Fruit fly (Drosophila melanogaster) whole organism, adult: ENCODE data around the gene papi.
A peak's percentile ranks its signal among the peaks of the same experiment; 100 is the strongest.

Experiments
- CG11617 ChIP-seq: fragments of 200-800 bp; sonication (Bioruptor generic); optimal IDR thresholded peaks from 2 replicates; lab custom pipeline; 2017; ENCODE audit warnings: mild to moderate bottlenecking, missing biosample characterization, missing genetic modification reagents, missing genetic modification characterization
- CG12768 ChIP-seq: fragments of 200-800 bp; sonication (Bioruptor generic); optimal IDR thresholded peaks from 2 replicates; lab custom pipeline; 2017; ENCODE audit warnings: missing biosample characterization, missing genetic modification characterization, mild to moderate bottlenecking, moderate library complexity, missing genetic modification reagents
- CG14711 ChIP-seq: fragments of 200-800 bp; sonication (Bioruptor generic); optimal IDR thresholded peaks from 2 replicates; lab custom pipeline; 2018; ENCODE audit warnings: missing biosample characterization, mild to moderate bottlenecking, missing genetic modification characterization, moderate library complexity
- CG1620 ChIP-seq: fragments of 200-800 bp; sonication (Bioruptor generic); optimal IDR thresholded peaks from 2 replicates; lab custom pipeline; 2016; ENCODE audit warnings: missing biosample characterization, missing genetic modification characterization
- CG33017 ChIP-seq: fragments of 200-800 bp; sonication (Bioruptor generic); optimal IDR thresholded peaks from 2 replicates; lab custom pipeline; 2018; ENCODE audit warnings: missing biosample characterization, mild to moderate bottlenecking, missing genetic modification characterization, moderate library complexity
- CG5204 ChIP-seq: fragments of 200-800 bp; sonication (Bioruptor generic); optimal IDR thresholded peaks from 2 replicates; lab custom pipeline; 2016; ENCODE audit warnings: missing biosample characterization, missing genetic modification characterization
- CG7045 ChIP-seq: fragments of 200-800 bp; sonication (Bioruptor generic); optimal IDR thresholded peaks from 2 replicates; lab custom pipeline; 2017; ENCODE audit warnings: missing biosample characterization, mild to moderate bottlenecking, missing genetic modification characterization
- CG7101 ChIP-seq: fragments of 200-800 bp; sonication (Bioruptor generic); optimal IDR thresholded peaks from 2 replicates; lab custom pipeline; 2018; ENCODE audit warnings: missing biosample characterization, mild to moderate bottlenecking, missing genetic modification characterization, moderate library complexity
- Clk ChIP-seq: fragments of 200-800 bp; sonication (Bioruptor generic); optimal IDR thresholded peaks from 2 replicates; lab custom pipeline; 2017; ENCODE audit warnings: missing biosample characterization, missing genetic modification characterization
- Crg-1 ChIP-seq: fragments of 200-800 bp; sonication (Bioruptor generic); optimal IDR thresholded peaks from 2 replicates; lab custom pipeline; 2016; ENCODE audit warnings: missing biosample characterization, missing genetic modification characterization
- Hr96 ChIP-seq: fragments of 200-800 bp; sonication (Bioruptor generic); optimal IDR thresholded peaks from 2 replicates; lab custom pipeline; 2016; ENCODE audit warnings: missing biosample characterization, missing genetic modification characterization
- Mnt ChIP-seq: fragments of 200-800 bp; sonication (Bioruptor generic); optimal IDR thresholded peaks from 2 replicates; lab custom pipeline; 2016; ENCODE audit warnings: missing biosample characterization, mild to moderate bottlenecking, missing genetic modification characterization
- bab1 ChIP-seq: fragments of 200-800 bp; sonication (Bioruptor generic); optimal IDR thresholded peaks from 3 replicates; lab custom pipeline; 2019; ENCODE audit warnings: missing biosample characterization, mild to moderate bottlenecking, missing genetic modification characterization, moderate library complexity
- cic ChIP-seq: fragments of 200-800 bp; sonication (Bioruptor generic); optimal IDR thresholded peaks from 2 replicates; lab custom pipeline; 2017; ENCODE audit warnings: missing biosample characterization, mild to moderate bottlenecking, missing genetic modification characterization, moderate library complexity
- cnc ChIP-seq, 2 experiments: fragments of >200 bp; optimal IDR thresholded peaks; 2 replicates each; lab custom pipeline; 2017
- kay ChIP-seq: fragments of 200-800 bp; sonication (Bioruptor generic); peaks from one replicate; lab custom pipeline; 2016; ENCODE audit warnings: missing biosample characterization, missing genetic modification characterization, borderline replicate concordance
- ovo ChIP-seq: fragments of 200-800 bp; sonication (Bioruptor generic); optimal IDR thresholded peaks from 2 replicates; lab custom pipeline; 2016; ENCODE audit warnings: missing biosample characterization, missing genetic modification characterization
- pad ChIP-seq: fragments of 200-800 bp; sonication (Bioruptor generic); optimal IDR thresholded peaks from 3 replicates; lab custom pipeline; 2017; ENCODE audit warnings: missing biosample characterization, missing genetic modification characterization, mild to moderate bottlenecking, moderate library complexity, missing genetic modification reagents
- tj ChIP-seq: fragments of 200-800 bp; sonication (Bioruptor generic); optimal IDR thresholded peaks from 3 replicates; lab custom pipeline; 2017; ENCODE audit warnings: missing biosample characterization, mild to moderate bottlenecking, missing genetic modification characterization, moderate library complexity
- toe ChIP-seq: fragments of 200-800 bp; sonication (Bioruptor generic); optimal IDR thresholded peaks from 2 replicates; lab custom pipeline; 2016; ENCODE audit warnings: missing biosample characterization, missing genetic modification characterization

papi gene

DNA sequence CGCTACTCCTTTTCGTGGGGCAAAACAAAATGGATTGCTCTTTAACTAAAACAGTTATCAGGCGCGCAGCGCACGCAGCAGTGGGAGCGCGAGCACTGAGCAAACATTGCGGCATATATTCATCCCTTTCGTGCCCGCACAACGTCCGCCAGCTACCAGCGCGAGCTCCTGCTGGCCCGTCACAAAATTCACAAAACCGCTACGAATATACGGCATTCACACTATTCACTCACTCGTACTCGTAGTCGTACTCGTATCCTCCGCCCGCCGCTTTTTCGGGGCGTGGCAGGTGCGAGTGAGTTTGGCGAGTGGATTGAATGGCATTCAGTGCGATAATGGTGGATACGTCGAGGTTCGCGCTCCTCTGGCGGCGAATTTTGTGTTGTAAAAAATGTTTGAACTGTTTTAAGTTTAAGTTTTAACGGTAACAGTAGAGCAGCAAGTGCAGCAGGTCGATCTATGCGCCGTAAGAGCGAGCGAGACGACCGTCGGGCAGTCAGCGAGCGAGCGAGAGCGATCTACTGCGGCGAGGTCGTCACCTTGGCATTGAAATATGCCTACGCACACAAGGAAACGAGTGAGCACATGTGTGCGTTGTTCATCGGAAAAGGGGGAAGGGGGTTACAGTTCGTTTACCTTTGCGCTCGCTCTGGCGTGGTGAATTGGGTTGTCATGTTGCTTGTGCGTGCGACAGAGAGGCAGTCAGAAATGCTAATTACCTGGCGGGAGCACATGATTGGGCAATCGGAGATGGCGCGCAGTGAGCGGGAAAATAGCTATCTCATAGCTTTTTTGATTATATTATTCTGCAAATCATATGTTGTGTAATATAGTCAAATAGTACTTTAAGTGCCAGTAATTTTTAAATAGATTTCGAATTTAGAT, 23.7 kb upstream of the papi start:
- peak; percentile 45 for TF ChIP-seq CG33017
- peak; percentile 44 for TF ChIP-seq CG7101
- peak; percentile 99 for TF ChIP-seq Mnt
- TF ChIP-seq CG1620 (GFP tag; lab: Kevin White, UChicago) = peak; percentile 17
- TF ChIP-seq toe (GFP tag; lab: Kevin White, UChicago) = peak; percentile 44
- peak; percentile 49 for TF ChIP-seq Hr96 (GFP tag; lab: Kevin White, UChicago)
- TF ChIP-seq kay (GFP tag; lab: Kevin White, UChicago) = peak; percentile 67
- TF ChIP-seq CG11617 (GFP tag; lab: Kevin White, UChicago) = peak; percentile 53
- peak; percentile 35 for TF ChIP-seq CG5204 (GFP tag; lab: Kevin White, UChicago)
- peak; percentile 28 to 68 for TF ChIP-seq cnc (optimal IDR thresholded peaks at IDR 0.05; lab: Kevin White, UChicago)
- TF ChIP-seq CG12768 (GFP tag; lab: Kevin White, UChicago) = peak; percentile 74
- peak; percentile 37 for TF ChIP-seq bab1 (GFP tag; lab: Kevin White, UChicago)
- peak; percentile 98 for TF ChIP-seq tj
- peak; percentile 99 for TF ChIP-seq cic (GFP tag; lab: Kevin White, UChicago)
- TF ChIP-seq pad (GFP tag; lab: Kevin White, UChicago) = peak; percentile 97
- TF ChIP-seq ovo (GFP tag; lab: Kevin White, UChicago) = peak; percentile 94
- no peak for TF ChIP-seq CG7045 (GFP tag; lab: Kevin White, UChicago)
- TF ChIP-seq CG14711 (tag; lab: Kevin White, UChicago) = peak; percentile 32
- no peak for TF ChIP-seq Clk
- peak; percentile 44 for TF ChIP-seq Crg-1

DNA sequence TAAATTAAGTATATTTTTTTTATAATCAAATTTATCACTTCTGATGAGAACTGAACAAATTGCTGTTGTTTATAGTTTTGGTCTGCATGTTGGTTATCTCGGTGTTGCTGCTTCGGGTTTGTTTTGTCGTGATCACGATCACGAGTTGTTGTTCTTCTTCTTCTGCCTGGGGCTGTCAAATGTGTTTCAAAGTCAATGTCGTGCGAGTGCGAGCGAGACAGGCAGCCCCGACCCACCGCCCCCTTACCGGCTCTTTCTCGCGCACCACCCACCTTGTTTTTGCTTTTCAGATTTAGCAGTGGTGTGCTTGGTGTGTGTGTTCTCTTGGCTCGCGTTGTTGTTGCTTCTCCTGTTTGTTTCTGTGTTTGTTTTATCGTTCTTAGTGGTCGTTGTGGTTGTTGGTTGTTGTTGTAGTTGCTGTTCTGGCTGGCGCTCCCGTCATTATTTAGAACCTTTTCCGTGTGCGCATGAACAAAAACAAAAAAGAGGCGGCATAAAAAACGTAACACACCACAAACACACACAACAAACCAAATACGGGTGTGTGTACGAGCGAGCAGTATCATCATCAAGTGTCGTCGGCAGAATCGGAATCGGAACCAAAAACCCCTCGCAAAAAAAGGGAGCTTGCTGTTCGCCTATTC, 23.0 kb upstream of the papi start, which contains the start of gene COX7AL2:
COX7AL2 (minus strand) TSS at position 438 of the 644 bp plus-strand sequence.
- TF ChIP-seq CG12768 (GFP tag; lab: Kevin White, UChicago) = peak; percentile 38
- TF ChIP-seq bab1 (GFP tag; lab: Kevin White, UChicago) = no peak
- peak; percentile 90 for TF ChIP-seq kay (GFP tag; lab: Kevin White, UChicago)
- TF ChIP-seq cnc (optimal IDR thresholded peaks at IDR 0.05; lab: Kevin White, UChicago) = peak; percentile 25 to 34
- peak; percentile 21 for TF ChIP-seq cic (GFP tag; lab: Kevin White, UChicago)
- no peak for TF ChIP-seq Mnt

DNA sequence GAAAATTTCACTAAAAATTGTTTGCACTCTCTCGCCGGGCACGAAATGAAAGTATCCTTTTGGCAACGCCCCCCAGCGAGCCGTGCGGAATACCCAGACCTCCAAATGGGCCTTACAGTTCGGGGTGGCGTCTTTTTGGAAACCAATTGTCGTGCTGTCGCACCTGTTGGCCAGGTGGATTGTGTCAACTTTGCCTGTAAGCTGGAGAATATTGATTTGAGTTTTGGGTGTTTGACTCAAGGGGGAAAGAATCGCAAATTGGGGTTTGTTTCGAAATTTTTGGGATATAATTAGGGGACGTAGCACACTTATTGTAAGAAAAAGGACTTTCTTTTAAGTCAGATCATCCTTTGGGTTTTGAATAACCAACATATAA, 22.4 kb upstream of the papi start:
- TF ChIP-seq cic (GFP tag; lab: Kevin White, UChicago) = no peak
- no peak for TF ChIP-seq CG1620 (GFP tag; lab: Kevin White, UChicago)
- TF ChIP-seq toe (GFP tag; lab: Kevin White, UChicago) = no peak
- no peak for TF ChIP-seq CG7045 (GFP tag; lab: Kevin White, UChicago)
- no peak for TF ChIP-seq CG14711 (tag; lab: Kevin White, UChicago)
- no peak for TF ChIP-seq CG12768 (GFP tag; lab: Kevin White, UChicago)

DNA sequence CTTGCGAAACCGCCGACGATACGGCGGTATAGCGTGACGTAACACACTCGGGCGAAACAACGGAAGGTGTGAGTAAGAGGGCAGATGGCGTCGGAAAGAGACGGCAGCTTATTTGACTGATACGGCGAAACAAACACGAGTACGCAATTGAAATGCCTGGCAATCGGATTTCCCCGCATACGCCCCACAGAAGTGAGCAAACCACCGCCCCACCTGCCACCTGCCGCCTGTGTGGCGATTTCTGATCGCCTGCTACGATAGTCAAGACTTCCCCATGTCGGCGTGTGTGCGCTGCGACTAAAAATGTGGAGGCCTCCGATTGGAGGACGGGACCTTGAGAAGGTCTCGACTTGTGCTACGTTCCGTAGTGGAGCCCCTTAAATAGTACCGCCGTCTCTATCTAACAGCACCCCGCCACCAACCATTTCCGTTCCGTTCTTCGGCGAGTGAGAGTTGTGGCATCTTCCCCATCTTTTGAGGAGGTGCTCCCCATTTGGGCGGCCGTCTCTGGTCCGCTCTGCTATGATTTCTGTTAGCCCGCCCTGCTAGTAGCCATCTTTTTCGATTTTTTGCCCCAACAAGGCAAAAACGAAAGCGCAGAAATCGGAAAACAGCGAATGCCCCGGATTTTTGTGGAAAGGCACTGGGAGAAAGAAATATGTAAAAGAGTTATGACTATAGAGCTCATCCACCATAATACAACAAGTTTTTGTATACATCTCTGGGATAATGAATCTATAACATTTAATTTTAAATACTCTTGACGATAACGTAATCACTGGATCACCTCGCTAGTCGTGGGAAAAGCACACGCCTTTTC, 21.7 kb upstream of the papi start:
- TF ChIP-seq Mnt (peak; percentile 92), Clk (no peak), CG12768 (GFP tag; lab: Kevin White, UChicago) (peak; percentile 16), cic (GFP tag; lab: Kevin White, UChicago) (peak; percentile 93), CG1620 (GFP tag; lab: Kevin White, UChicago) (peak; percentile 36), CG33017 (peak; percentile 52), ovo (GFP tag; lab: Kevin White, UChicago) (peak; percentile 55), toe (GFP tag; lab: Kevin White, UChicago) (peak; percentile 49), CG5204 (GFP tag; lab: Kevin White, UChicago) (peak; percentile 20), CG7045 (GFP tag; lab: Kevin White, UChicago) (peak; percentile 13), kay (GFP tag; lab: Kevin White, UChicago) (peak; percentile 84), tj (peak; percentile 67), pad (GFP tag; lab: Kevin White, UChicago) (peak; percentile 99), cnc (optimal IDR thresholded peaks at IDR 0.05; lab: Kevin White, UChicago) (no peak), bab1 (GFP tag; lab: Kevin White, UChicago) (no peak), CG11617 (GFP tag; lab: Kevin White, UChicago) (peak; percentile 26), Hr96 (GFP tag; lab: Kevin White, UChicago) (peak; percentile 47), Crg-1 (peak; percentile 6), CG7101 (peak; percentile 47), CG14711 (tag; lab: Kevin White, UChicago) (peak; percentile 66)

DNA sequence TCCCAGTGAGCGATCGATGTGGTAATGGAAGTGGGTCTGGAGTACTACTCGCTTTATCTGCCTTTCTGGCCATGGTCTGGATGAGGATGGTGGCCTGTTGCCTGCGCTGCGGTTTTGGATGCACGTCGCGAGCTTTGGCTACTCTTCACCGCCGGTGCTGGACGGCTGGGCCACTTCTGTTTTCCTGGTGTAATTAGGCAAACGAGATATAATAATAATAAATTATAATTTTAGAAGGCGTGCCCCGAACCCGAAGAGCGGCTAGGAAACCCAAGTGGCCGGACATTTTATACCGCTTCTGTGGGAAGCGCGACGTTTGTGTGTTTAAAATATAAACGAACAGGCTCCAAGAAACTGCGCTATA, 21.1 kb upstream of the papi start:
- no peak for TF ChIP-seq Hr96 (GFP tag; lab: Kevin White, UChicago)
- TF ChIP-seq cic (GFP tag; lab: Kevin White, UChicago) = no peak
- no peak for TF ChIP-seq CG33017
- no peak for TF ChIP-seq toe (GFP tag; lab: Kevin White, UChicago)
- TF ChIP-seq CG12768 (GFP tag; lab: Kevin White, UChicago) = no peak
- TF ChIP-seq kay (GFP tag; lab: Kevin White, UChicago) = no peak
- TF ChIP-seq CG11617 (GFP tag; lab: Kevin White, UChicago) = no peak
- TF ChIP-seq CG1620 (GFP tag; lab: Kevin White, UChicago) = no peak
- TF ChIP-seq Mnt = no peak
- no peak for TF ChIP-seq ovo (GFP tag; lab: Kevin White, UChicago)
- no peak for TF ChIP-seq CG7101
- TF ChIP-seq bab1 (GFP tag; lab: Kevin White, UChicago) = no peak
- no peak for TF ChIP-seq tj
- no peak for TF ChIP-seq cnc (optimal IDR thresholded peaks at IDR 0.05; lab: Kevin White, UChicago)
- no peak for TF ChIP-seq CG14711 (tag; lab: Kevin White, UChicago)
